Worm (Caenorhabditis elegans) whole organism, L1 larva: Measurements from ENCODE around the gene zip-9.
A peak's percentile ranks its signal among the peaks of the same experiment; 100 is the strongest.

Experiments
- C04F5.9 ChIP-seq: sonication (generic microtip); optimal IDR thresholded peaks from 2 replicates; lab custom pipeline; 2016; ENCODE audit warnings: missing genetic modification characterization, missing compliant biosample characterization
- C34B4.2 ChIP-seq: sonication (generic microtip); optimal IDR thresholded peaks from 2 replicates; lab custom pipeline; 2017; ENCODE audit warnings: mild to moderate bottlenecking, missing genetic modification characterization, missing compliant biosample characterization
- F16B12.6 ChIP-seq: fragments of 150-350 bp; optimal IDR thresholded peaks from 2 replicates; lab custom pipeline; 2014; ENCODE audit warnings: missing biosample characterization, missing genetic modification characterization
- Y116A8C.19 ChIP-seq: sonication (generic microtip); optimal IDR thresholded peaks from 2 replicates; lab custom pipeline; 2016; ENCODE audit warnings: missing compliant biosample characterization, missing genetic modification characterization, borderline replicate concordance
- aha-1 ChIP-seq: fragments of 150-350 bp; optimal IDR thresholded peaks from 2 replicates; lab custom pipeline; 2014; ENCODE audit warnings: missing biosample characterization, missing genetic modification characterization
- alr-1 ChIP-seq: fragments of 200-800 bp; sonication (Bioruptor generic); optimal IDR thresholded peaks from 2 replicates; lab custom pipeline; 2018; ENCODE audit warnings: borderline replicate concordance, mild to moderate bottlenecking, missing genetic modification characterization, missing compliant biosample characterization
- aly-2 ChIP-seq: fragments of 150-350 bp; optimal IDR thresholded peaks from 2 replicates; lab custom pipeline; 2014; ENCODE audit warnings: missing biosample characterization, missing genetic modification characterization
- ama-1 ChIP-seq: fragments of 150-350 bp; optimal IDR thresholded peaks from 2 replicates; lab custom pipeline; 2014
- blmp-1 ChIP-seq: fragments of 150-350 bp; optimal IDR thresholded peaks from 2 replicates; lab custom pipeline; 2014; ENCODE audit warnings: missing biosample characterization, missing genetic modification characterization
- ceh-90 ChIP-seq: sonication (generic microtip); optimal IDR thresholded peaks from 2 replicates; lab custom pipeline; 2016; ENCODE audit warnings: missing genetic modification characterization, missing compliant biosample characterization
- dsc-1 ChIP-seq: sonication (generic microtip); optimal IDR thresholded peaks from 2 replicates; lab custom pipeline; 2016; ENCODE audit warnings: mild to moderate bottlenecking, missing genetic modification characterization, missing compliant biosample characterization
- efl-1 ChIP-seq, 4 experiments: fragments of 150-350 bp; optimal IDR thresholded peaks in 3 of 4; peaks in 1 of 4; 1 replicate in 1 of 4; 2 replicates in 3 of 4; lab custom pipeline; 2014; ENCODE audit warnings: missing biosample characterization in 2 of 4, missing genetic modification characterization in 2 of 4, missing genetic modification reagents in 2 of 4
- fkh-10 ChIP-seq: sonication (generic microtip); optimal IDR thresholded peaks from 2 replicates; lab custom pipeline; 2017; ENCODE audit warnings: missing biosample characterization, missing genetic modification reagents, missing genetic modification characterization
- fkh-4 ChIP-seq: sonication (generic microtip); optimal IDR thresholded peaks from 2 replicates; lab custom pipeline; 2016; ENCODE audit warnings: missing compliant biosample characterization, missing genetic modification characterization, borderline replicate concordance
- fkh-8 ChIP-seq: sonication (generic microtip); optimal IDR thresholded peaks from 2 replicates; lab custom pipeline; 2016; ENCODE audit warnings: mild to moderate bottlenecking, missing genetic modification characterization, missing compliant biosample characterization
- fos-1 ChIP-seq: fragments of 150-350 bp; optimal IDR thresholded peaks from 2 replicates; lab custom pipeline; 2014; ENCODE audit warnings: missing biosample characterization, missing genetic modification characterization
- grh-1 ChIP-seq: fragments of 200-800 bp; sonication (Bioruptor generic); IDR thresholded peaks from 2 replicates; pipeline ENCODE4 v1.3.6; 2022; ENCODE audit warnings: missing genetic modification reagents, missing genetic modification characterization, missing compliant biosample characterization
- lin-13 ChIP-seq: fragments of 150-350 bp; optimal IDR thresholded peaks from 2 replicates; lab custom pipeline; 2014; ENCODE audit warnings: missing biosample characterization, missing genetic modification reagents, missing genetic modification characterization
- lin-14 ChIP-seq: fragments of 200-800 bp; sonication (Bioruptor generic); optimal IDR thresholded peaks from 2 replicates; lab custom pipeline; 2018; ENCODE audit warnings: mild to moderate bottlenecking, missing genetic modification characterization, moderate library complexity, missing compliant biosample characterization
- lin-39 ChIP-seq: fragments of 150-350 bp; optimal IDR thresholded peaks from 2 replicates; lab custom pipeline; 2014; ENCODE audit warnings: missing biosample characterization, missing genetic modification reagents, missing genetic modification characterization
- lir-3 ChIP-seq: sonication (generic microtip); optimal IDR thresholded peaks from 2 replicates; lab custom pipeline; 2016; ENCODE audit warnings: mild to moderate bottlenecking, missing genetic modification characterization, moderate library complexity, missing compliant biosample characterization; ENCODE audit not compliant: poor library complexity
- lsy-2 ChIP-seq, 2 experiments: fragments of 150-350 bp; optimal IDR thresholded peaks; 2 replicates each; lab custom pipeline; 2014; ENCODE audit warnings: missing biosample characterization in 2 of 2, missing genetic modification characterization in 2 of 2
- nhr-11 ChIP-seq: fragments of 150-350 bp; optimal IDR thresholded peaks from 2 replicates; lab custom pipeline; 2014; ENCODE audit warnings: missing biosample characterization, missing genetic modification characterization
- nhr-20 ChIP-seq: sonication (generic microtip); optimal IDR thresholded peaks from 2 replicates; lab custom pipeline; 2016; ENCODE audit warnings: mild to moderate bottlenecking, missing genetic modification characterization, missing compliant biosample characterization
- nhr-28 ChIP-seq: fragments of 150-350 bp; optimal IDR thresholded peaks from 2 replicates; lab custom pipeline; 2014; ENCODE audit warnings: missing biosample characterization, missing genetic modification characterization
- nhr-47 ChIP-seq: sonication (generic microtip); optimal IDR thresholded peaks from 2 replicates; lab custom pipeline; 2016; ENCODE audit warnings: mild to moderate bottlenecking, missing genetic modification characterization, moderate library complexity, missing compliant biosample characterization
- nhr-71 ChIP-seq: sonication (generic microtip); optimal IDR thresholded peaks from 2 replicates; lab custom pipeline; 2016; ENCODE audit warnings: mild to moderate bottlenecking, missing genetic modification characterization, moderate library complexity, missing compliant biosample characterization
- nhr-77 ChIP-seq: fragments of 150-350 bp; optimal IDR thresholded peaks from 2 replicates; lab custom pipeline; 2014; ENCODE audit warnings: missing biosample characterization, missing genetic modification characterization
- nhr-84 ChIP-seq: sonication (generic microtip); optimal IDR thresholded peaks from 2 replicates; lab custom pipeline; 2017; ENCODE audit warnings: missing biosample characterization, missing genetic modification characterization
- pag-3 ChIP-seq: sonication (generic microtip); optimal IDR thresholded peaks from 2 replicates; lab custom pipeline; 2017; ENCODE audit warnings: missing genetic modification characterization, mild to moderate bottlenecking, missing compliant biosample characterization, antibody characterized with exemption, borderline replicate concordance; ENCODE audit not compliant: insufficient read depth
- rnt-1 ChIP-seq: sonication (generic microtip); optimal IDR thresholded peaks from 2 replicates; lab custom pipeline; 2016; ENCODE audit warnings: mild to moderate bottlenecking, missing genetic modification characterization, moderate library complexity, missing compliant biosample characterization
- skn-1 ChIP-seq: fragments of 150-350 bp; optimal IDR thresholded peaks from 2 replicates; lab custom pipeline; 2014; ENCODE audit warnings: missing biosample characterization, missing genetic modification characterization
- snpc-4 ChIP-seq: fragments of 150-350 bp; optimal IDR thresholded peaks from 2 replicates; lab custom pipeline; 2014; ENCODE audit warnings: missing biosample characterization, missing genetic modification characterization
- sox-4 ChIP-seq: sonication (generic microtip); optimal IDR thresholded peaks from 2 replicates; lab custom pipeline; 2016; ENCODE audit warnings: missing genetic modification characterization, missing compliant biosample characterization
- sptf-1 ChIP-seq: fragments of 150-350 bp; optimal IDR thresholded peaks from 2 replicates; lab custom pipeline; 2014; ENCODE audit warnings: missing biosample characterization, missing genetic modification characterization
- tbx-2 ChIP-seq: sonication (generic microtip); optimal IDR thresholded peaks from 2 replicates; lab custom pipeline; 2016; ENCODE audit warnings: missing genetic modification characterization, missing compliant biosample characterization
- tlp-1 ChIP-seq: fragments of 150-350 bp; optimal IDR thresholded peaks from 2 replicates; lab custom pipeline; 2014; ENCODE audit warnings: missing biosample characterization, missing genetic modification characterization
- unc-62 ChIP-seq: fragments of 150-350 bp; optimal IDR thresholded peaks from 2 replicates; lab custom pipeline; 2014; ENCODE audit warnings: missing biosample characterization, missing genetic modification reagents, missing genetic modification characterization
- unc-86 ChIP-seq: sonication (generic microtip); optimal IDR thresholded peaks from 2 replicates; lab custom pipeline; 2016; ENCODE audit warnings: missing genetic modification characterization, missing compliant biosample characterization
- vab-15 ChIP-seq: sonication (generic microtip); optimal IDR thresholded peaks from 2 replicates; lab custom pipeline; 2017; ENCODE audit warnings: missing genotype, mild to moderate bottlenecking, missing genetic modification characterization, missing compliant biosample characterization
- xbp-1 ChIP-seq: sonication (generic microtip); optimal IDR thresholded peaks from 2 replicates; lab custom pipeline; 2016; ENCODE audit warnings: missing genetic modification characterization, missing compliant biosample characterization
- zag-1 ChIP-seq: fragments of 150-350 bp; optimal IDR thresholded peaks from 2 replicates; lab custom pipeline; 2014; ENCODE audit warnings: missing biosample characterization, missing genetic modification characterization

The zip-9 gene

ce11 chrV:10909071-10909470 is 33.2 kb upstream of the zip-9 start, which contains the start of gene zzz-1:
Gene zzz-1, minus strand, starts transcription at chrV:10909171.
- TF ChIP-seq tbx-2 (tag; lab: Kevin White, UChicago) (no peak), xbp-1 (tag; lab: Kevin White, UChicago) (no peak), aha-1 (tag; lab: Kevin White, UChicago) (no peak), fkh-8 (no peak), zag-1 (tag; lab: Kevin White, UChicago) (no peak), snpc-4 (tag; lab: Kevin White, UChicago) (no peak), lsy-2 (tag; optimal IDR thresholded peaks at IDR 0.05; lab: Kevin White, UChicago) (no peak), lir-3 (no peak), sox-4 (no peak), blmp-1 (tag; lab: Kevin White, UChicago) (no peak), sptf-1 (tag; lab: Kevin White, UChicago) (no peak), fos-1 (tag; lab: Kevin White, UChicago) (no peak), ceh-90 (no peak), unc-86 (tag; lab: Kevin White, UChicago) (no peak), tlp-1 (no peak), C04F5.9 (no peak)

- TF ChIP-seq lin-39 (peak; percentile 65), sptf-1 (tag; lab: Kevin White, UChicago) (no peak), C34B4.2 (tag; lab: Kevin White, UChicago) (no peak), ama-1 (no peak), rnt-1 (tag; lab: Kevin White, UChicago) (peak; percentile 49), pag-3 (tag; lab: Kevin White, UChicago) (peak; percentile 5), nhr-47 (no peak), aly-2 (tag; lab: Kevin White, UChicago) (no peak), fos-1 (tag; lab: Kevin White, UChicago) (no peak), nhr-28 (tag; lab: Kevin White, UChicago) (no peak), C04F5.9 (no peak), Y116A8C.19 (tag; lab: Kevin White, UChicago) (no peak), lsy-2 (tag; optimal IDR thresholded peaks at IDR 0.05; lab: Kevin White, UChicago) (peak in 1 of 2 experiments; percentile 26), nhr-71 (tag; lab: Kevin White, UChicago) (peak; percentile 51), lin-14 (GFP tag; lab: Kevin White, UChicago) (peak; percentile 44)
Measured at ce11 chrV:10909959-10910358, 32.3 kb upstream of the zip-9 start.

DNA sequence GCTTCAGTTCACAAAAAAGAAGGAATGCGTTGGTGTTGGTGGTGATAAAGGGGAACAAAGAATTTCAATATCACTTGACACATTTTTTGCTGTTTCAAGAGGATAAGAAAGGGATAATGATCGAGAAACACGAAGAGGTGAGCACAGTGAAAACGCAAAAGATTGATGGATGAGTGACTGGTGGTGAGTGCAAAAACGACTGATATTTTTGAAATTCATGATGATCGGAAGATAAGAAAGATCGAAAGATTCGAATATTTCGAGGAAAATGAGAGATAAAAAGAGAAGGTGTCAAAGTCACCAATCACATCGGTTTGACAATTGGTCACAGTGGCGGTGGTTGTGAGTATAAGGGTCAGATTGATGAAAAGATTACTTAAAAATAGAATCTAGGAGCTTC is 26.3 kb upstream of the zip-9 start:
- peak; percentile 19 for TF ChIP-seq nhr-20 (tag; lab: Kevin White, UChicago)
- TF ChIP-seq lin-14 (GFP tag; lab: Kevin White, UChicago), result peak; percentile 54
- TF ChIP-seq fkh-4 (tag; lab: Kevin White, UChicago), result no peak
- TF ChIP-seq rnt-1 (tag; lab: Kevin White, UChicago), result peak; percentile 44
- TF ChIP-seq lsy-2 (tag; optimal IDR thresholded peaks at IDR 0.05; lab: Kevin White, UChicago), result peak in 1 of 2 experiments; percentile 36
- peak; percentile 53 for TF ChIP-seq nhr-71 (tag; lab: Kevin White, UChicago)
- no peak for TF ChIP-seq skn-1 (tag; lab: Kevin White, UChicago)
- TF ChIP-seq grh-1 (GFP tag; lab: Robert Waterston, UW), result no peak

DNA sequence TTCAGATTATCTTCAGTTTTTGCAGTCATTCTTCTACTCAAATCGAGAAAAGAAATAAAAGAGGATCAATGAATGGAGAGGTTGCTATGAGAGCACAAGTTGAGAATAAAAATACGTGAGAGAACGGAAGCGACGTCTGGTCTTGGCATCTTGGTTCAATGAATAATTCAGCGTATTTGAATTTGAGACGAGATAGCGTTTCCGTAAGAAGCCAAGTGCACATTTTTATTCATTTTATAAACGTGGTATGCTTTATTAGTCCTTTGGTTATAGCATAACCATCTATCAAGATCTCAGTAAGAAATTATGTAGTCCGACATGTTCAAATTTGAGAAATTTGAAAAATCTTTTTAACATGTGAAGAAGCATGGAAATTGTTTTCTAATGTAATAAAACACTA is 23.9 kb upstream of the zip-9 start, which contains the start of gene F58B4.2:
F58B4.2 (minus strand) TSS at position 101 of the 400 bp plus-strand sequence.
- TF ChIP-seq zag-1 (tag; lab: Kevin White, UChicago), result no peak
- TF ChIP-seq nhr-28 (tag; lab: Kevin White, UChicago), result no peak
- TF ChIP-seq grh-1 (GFP tag; lab: Robert Waterston, UW), result no peak
- no peak for TF ChIP-seq F16B12.6 (tag; lab: Kevin White, UChicago)
- TF ChIP-seq nhr-11, result no peak
- TF ChIP-seq alr-1 (tag; lab: Kevin White, UChicago), result no peak
- no peak for TF ChIP-seq fkh-10 (GFP tag; lab: Kevin White, UChicago)
- no peak for TF ChIP-seq efl-1 (optimal IDR thresholded peaks at IDR 0.05; lab: Kevin White, UChicago)
- TF ChIP-seq efl-1 (GFP tag; optimal IDR thresholded peaks at IDR 0.05 in 1 of 2; lab: Kevin White, UChicago), result no peak
- no peak for TF ChIP-seq lir-3
- no peak for TF ChIP-seq vab-15
- TF ChIP-seq nhr-84 (tag; lab: Kevin White, UChicago), result no peak
- TF ChIP-seq unc-62 (GFP tag; lab: Kevin White, UChicago), result no peak
- TF ChIP-seq dsc-1 (tag; lab: Kevin White, UChicago), result no peak
- no peak for TF ChIP-seq lin-13
- TF ChIP-seq tlp-1, result no peak
- no peak for TF ChIP-seq nhr-77
